Worm (Caenorhabditis elegans) whole organism, midembryonic: ENCODE measurements around the gene gpa-8.

Source experiments
- T22C8.4 ChIP-seq: fragments of 200-800 bp; sonication (Bioruptor generic); IDR thresholded peaks from 2 replicates; pipeline ENCODE4 v1.3.6; 2022; ENCODE audit warnings: missing genetic modification characterization, missing compliant biosample characterization
- cog-1 ChIP-seq: sonication (generic microtip); optimal IDR thresholded peaks from 2 replicates; lab custom pipeline; 2016; ENCODE audit warnings: missing genetic modification characterization, missing compliant biosample characterization
- flt-1 ChIP-seq: fragments of 200-800 bp; sonication (Bioruptor generic); IDR thresholded peaks from 2 replicates; pipeline ENCODE4 v1.3.6; 2022; ENCODE audit warnings: missing genetic modification characterization, missing compliant biosample characterization
- klf-2 ChIP-seq: fragments of 200-800 bp; sonication (Bioruptor generic); conservative IDR thresholded peaks from 2 replicates; pipeline ENCODE4 v1.3.6; 2022; ENCODE audit warnings: missing genetic modification reagents, missing genetic modification characterization, missing compliant biosample characterization
- med-1 ChIP-seq: sonication (generic microtip); optimal IDR thresholded peaks from 2 replicates; lab custom pipeline; 2017; ENCODE audit warnings: missing genetic modification characterization, mild to moderate bottlenecking, missing compliant biosample characterization, antibody characterized with exemption, missing genetic modification reagents; ENCODE audit not compliant: insufficient read depth
- ref-1 ChIP-seq: fragments of 200-800 bp; sonication (Bioruptor generic); conservative IDR thresholded peaks from 2 replicates; pipeline ENCODE4 v1.3.6; 2022; ENCODE audit warnings: missing genetic modification reagents, missing genetic modification characterization, missing compliant biosample characterization
- tab-1 ChIP-seq: fragments of 200-800 bp; sonication (Bioruptor generic); IDR thresholded peaks from 2 replicates; pipeline ENCODE4 v1.3.6; 2022; ENCODE audit warnings: missing genetic modification characterization, missing compliant biosample characterization
- ztf-23 ChIP-seq: fragments of 200-800 bp; sonication (Bioruptor generic); IDR thresholded peaks from 2 replicates; pipeline ENCODE4 v1.3.6; 2022; ENCODE audit warnings: missing genetic modification reagents, missing genetic modification characterization, missing compliant biosample characterization
- ztf-29 ChIP-seq: fragments of 200-800 bp; sonication (Bioruptor generic); IDR thresholded peaks from 2 replicates; pipeline ENCODE4 v1.3.6; 2022; ENCODE audit warnings: missing genetic modification reagents, missing genetic modification characterization, missing compliant biosample characterization

Gene gpa-8

ce11 chrV:12640384-12640783, at the start of gene gpa-8:
gpa-8 (minus strand) TSS chrV:12640484.
- TF ChIP-seq med-1 (GFP tag; lab: Kevin White, UChicago) (no peak), T22C8.4 (GFP tag; lab: Robert Waterston, UW) (no peak), ztf-29 (GFP tag; lab: Robert Waterston, UW) (no peak), ref-1 (GFP tag; lab: Robert Waterston, UW) (no peak), klf-2 (no peak), flt-1 (GFP tag; lab: Robert Waterston, UW) (no peak), tab-1 (GFP tag; lab: Robert Waterston, UW) (no peak), cog-1 (tag; lab: Kevin White, UChicago) (no peak), ztf-23 (GFP tag; lab: Robert Waterston, UW) (no peak)

DNA sequence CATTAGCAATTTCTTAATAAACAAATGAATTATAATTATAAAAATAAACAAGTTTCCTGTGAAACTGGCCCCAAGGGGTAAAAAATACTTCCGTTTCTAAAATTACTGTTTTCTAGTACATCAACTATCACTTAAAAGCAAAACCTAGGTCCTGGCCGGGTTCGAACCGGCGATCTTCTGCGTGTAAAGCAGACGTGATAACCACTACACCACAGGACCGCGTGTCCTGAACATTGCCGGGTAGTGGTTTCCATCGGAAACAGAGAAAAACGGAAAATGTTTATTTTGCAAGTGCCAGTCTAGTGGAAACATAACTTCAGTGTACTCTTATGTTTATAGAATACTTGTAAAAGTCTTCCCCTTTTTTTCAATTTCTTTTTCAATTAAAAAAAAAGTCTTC, 42.9 kb upstream of the gpa-8 start:
- TF ChIP-seq med-1 (GFP tag; lab: Kevin White, UChicago) = no peak
- TF ChIP-seq flt-1 (GFP tag; lab: Robert Waterston, UW) = no peak
- TF ChIP-seq tab-1 (GFP tag; lab: Robert Waterston, UW) = no peak
- TF ChIP-seq ztf-29 (GFP tag; lab: Robert Waterston, UW) = no peak
- TF ChIP-seq ref-1 (GFP tag; lab: Robert Waterston, UW) = no peak
- no peak for TF ChIP-seq ztf-23 (GFP tag; lab: Robert Waterston, UW)
- TF ChIP-seq cog-1 (tag; lab: Kevin White, UChicago) = no peak
- no peak for TF ChIP-seq klf-2
- no peak for TF ChIP-seq T22C8.4 (GFP tag; lab: Robert Waterston, UW)

- TF ChIP-seq ref-1 (GFP tag; lab: Robert Waterston, UW) (no peak), med-1 (GFP tag; lab: Kevin White, UChicago) (no peak), tab-1 (GFP tag; lab: Robert Waterston, UW) (no peak), cog-1 (tag; lab: Kevin White, UChicago) (no peak), ztf-23 (GFP tag; lab: Robert Waterston, UW) (no peak), klf-2 (no peak), flt-1 (GFP tag; lab: Robert Waterston, UW) (no peak), ztf-29 (GFP tag; lab: Robert Waterston, UW) (no peak), T22C8.4 (GFP tag; lab: Robert Waterston, UW) (no peak)
Measured at ce11 chrV:12679807-12680206, 39.5 kb upstream of the gpa-8 start, which contains the start of gene frpr-15. frpr-15 (plus strand) TSS chrV:12680107.

DNA sequence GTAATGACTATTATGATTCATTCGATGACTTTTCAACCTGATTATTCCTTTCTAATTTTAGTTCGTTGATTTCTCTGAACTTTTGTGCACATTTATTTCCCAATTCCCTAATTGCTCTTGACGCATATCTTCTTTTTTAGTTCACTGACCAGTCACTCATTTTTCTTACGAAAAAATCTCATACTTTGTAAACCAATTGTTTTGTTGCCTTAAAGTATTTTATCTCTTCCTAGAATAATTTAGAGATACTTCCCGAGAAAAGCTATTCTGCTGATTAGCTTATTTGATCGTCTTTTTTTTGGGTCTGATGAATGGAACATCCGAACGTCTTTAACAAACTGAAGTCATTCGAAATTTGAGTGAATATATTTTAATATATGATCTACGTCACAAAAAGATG, 39.0 kb upstream of the gpa-8 start:
- no peak for TF ChIP-seq T22C8.4 (GFP tag; lab: Robert Waterston, UW)
- TF ChIP-seq ztf-29 (GFP tag; lab: Robert Waterston, UW) = no peak
- no peak for TF ChIP-seq klf-2

DNA sequence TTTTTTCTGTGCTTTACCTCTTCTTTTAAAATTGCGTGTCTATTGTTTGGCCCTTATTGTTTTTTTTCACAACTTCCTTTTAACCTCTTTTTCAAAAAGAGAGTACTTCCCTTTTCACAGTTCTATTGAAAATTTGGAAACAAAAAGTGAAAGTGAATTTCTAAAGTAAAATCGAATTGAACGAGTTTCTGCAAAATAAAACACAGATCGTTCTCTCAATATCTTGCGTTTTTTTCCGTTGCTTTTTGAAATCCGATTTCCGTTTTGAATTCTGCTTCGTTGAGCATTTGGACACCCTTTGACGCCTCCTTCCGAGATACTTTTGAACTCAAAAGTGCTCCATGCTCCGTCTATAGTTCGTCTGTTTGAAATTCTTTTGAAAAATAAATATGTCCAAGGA, 36.0 kb upstream of the gpa-8 start:
- no peak for TF ChIP-seq T22C8.4 (GFP tag; lab: Robert Waterston, UW)

- TF ChIP-seq klf-2 (no peak), T22C8.4 (GFP tag; lab: Robert Waterston, UW) (no peak), med-1 (GFP tag; lab: Kevin White, UChicago) (no peak), ztf-23 (GFP tag; lab: Robert Waterston, UW) (no peak), flt-1 (GFP tag; lab: Robert Waterston, UW) (no peak)
Measured at ce11 chrV:12673745-12674144, 33.5 kb upstream of the gpa-8 start.

ce11 chrV:12670607-12671006, 30.3 kb upstream of the gpa-8 start, which contains the start of gene srx-116:
srx-116 (plus strand) TSS chrV:12670907.
- TF ChIP-seq flt-1 (GFP tag; lab: Robert Waterston, UW) (no peak), ztf-29 (GFP tag; lab: Robert Waterston, UW) (no peak)

ce11 chrV:12667926-12668325, 27.6 kb upstream of the gpa-8 start, which contains the start of gene W05B10.4:
W05B10.4 (plus strand) TSS chrV:12668226.
- TF ChIP-seq klf-2 = no peak
- TF ChIP-seq cog-1 (tag; lab: Kevin White, UChicago) = no peak
- TF ChIP-seq ztf-29 (GFP tag; lab: Robert Waterston, UW) = no peak
- TF ChIP-seq flt-1 (GFP tag; lab: Robert Waterston, UW) = no peak

DNA sequence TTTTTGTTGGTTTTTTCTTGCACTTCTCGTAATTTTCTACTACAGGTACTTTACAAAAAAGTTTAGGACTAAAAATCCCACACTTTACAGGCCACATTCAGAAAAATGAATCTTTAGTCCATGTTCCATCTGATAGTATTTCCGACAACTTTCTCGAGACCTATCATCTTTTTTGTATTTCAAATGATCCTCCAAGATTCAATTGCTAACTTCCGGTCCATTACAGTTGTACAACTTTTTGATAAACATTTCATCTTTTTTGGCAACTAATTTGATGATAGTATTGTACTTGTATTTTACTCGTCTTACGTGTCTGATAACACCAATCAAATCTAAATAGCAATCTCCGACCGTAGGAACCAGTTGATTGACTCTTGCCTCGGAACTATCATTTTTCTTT, 27.1 kb upstream of the gpa-8 start:
- TF ChIP-seq cog-1 (tag; lab: Kevin White, UChicago) (no peak), ztf-29 (GFP tag; lab: Robert Waterston, UW) (no peak), ref-1 (GFP tag; lab: Robert Waterston, UW) (no peak), flt-1 (GFP tag; lab: Robert Waterston, UW) (no peak), ztf-23 (GFP tag; lab: Robert Waterston, UW) (no peak), klf-2 (no peak), med-1 (GFP tag; lab: Kevin White, UChicago) (no peak), T22C8.4 (GFP tag; lab: Robert Waterston, UW) (no peak), tab-1 (GFP tag; lab: Robert Waterston, UW) (no peak)

ce11 chrV:12663386-12663785, 23.1 kb upstream of the gpa-8 start:
- TF ChIP-seq cog-1 (tag; lab: Kevin White, UChicago) = no peak
- no peak for TF ChIP-seq tab-1 (GFP tag; lab: Robert Waterston, UW)

DNA sequence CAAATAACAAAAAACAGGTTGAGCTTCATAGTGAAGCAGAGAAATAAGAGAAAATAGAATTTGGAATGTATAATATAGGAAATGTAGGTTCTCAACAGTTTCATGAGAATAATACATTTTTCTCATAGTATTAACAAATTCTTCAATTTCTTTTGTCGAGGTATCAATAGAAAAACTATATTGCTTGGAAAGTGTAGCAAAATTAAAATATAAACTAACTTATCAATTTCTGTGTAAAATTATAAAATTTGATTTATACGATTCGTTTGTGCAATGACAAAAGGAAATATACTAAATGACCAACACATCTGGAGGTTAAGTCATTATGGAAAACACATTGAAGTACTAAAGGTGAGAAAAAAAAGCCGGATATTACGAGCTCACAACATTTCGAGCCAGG, 21.3 kb upstream of the gpa-8 start, which contains the start of gene W05B10.3:
Gene W05B10.3 (minus strand): TSS at position 101 of the 400 bp plus-strand sequence.
- TF ChIP-seq T22C8.4 (GFP tag; lab: Robert Waterston, UW) (no peak), tab-1 (GFP tag; lab: Robert Waterston, UW) (no peak), ztf-23 (GFP tag; lab: Robert Waterston, UW) (no peak), flt-1 (GFP tag; lab: Robert Waterston, UW) (no peak), klf-2 (no peak), med-1 (GFP tag; lab: Kevin White, UChicago) (no peak), ref-1 (GFP tag; lab: Robert Waterston, UW) (no peak), ztf-29 (GFP tag; lab: Robert Waterston, UW) (no peak), cog-1 (tag; lab: Kevin White, UChicago) (no peak)
